Fruit fly (Drosophila melanogaster) whole organism, embryonic: Measurements from ENCODE around the gene HBS1.

Source experiments
- Ada2b ChIP-seq: fragments of 200-800 bp; sonication (Bioruptor generic); IDR thresholded peaks from 2 replicates; pipeline ENCODE4 v1.3.6; 2022; ENCODE audit warnings: missing biosample characterization, missing genetic modification characterization
- Bdp1 ChIP-seq: fragments of 200-800 bp; sonication (Bioruptor generic); optimal IDR thresholded peaks from 3 replicates; lab custom pipeline; 2016; ENCODE audit warnings: missing biosample characterization, missing genetic modification characterization
- CG10274 ChIP-seq: fragments of 200-800 bp; sonication (Bioruptor generic); optimal IDR thresholded peaks from 3 replicates; lab custom pipeline; 2017; ENCODE audit warnings: missing biosample characterization, mild to moderate bottlenecking, missing genetic modification characterization
- CG11560 ChIP-seq: fragments of 200-800 bp; sonication (Bioruptor generic); IDR thresholded peaks from 3 replicates; pipeline ENCODE4 v1.3.6; 2022; ENCODE audit warnings: missing biosample characterization, missing genetic modification characterization
- CG12104 ChIP-seq: fragments of 200-800 bp; sonication (Bioruptor generic); optimal IDR thresholded peaks from 3 replicates; lab custom pipeline; 2016; ENCODE audit warnings: missing biosample characterization, missing genetic modification characterization
- CG13624 ChIP-seq: fragments of 200-800 bp; sonication (Bioruptor generic); optimal IDR thresholded peaks from 2 replicates; lab custom pipeline; 2016; ENCODE audit warnings: missing biosample characterization, missing genetic modification characterization
- CG17612 ChIP-seq: fragments of 200-800 bp; sonication (Bioruptor generic); IDR thresholded peaks from 2 replicates; pipeline ENCODE4 v1.3.6; 2022; ENCODE audit warnings: missing biosample characterization, missing genetic modification characterization
- CG18262 ChIP-seq: fragments of 200-800 bp; optimal IDR thresholded peaks from 3 replicates; lab custom pipeline; 2019; ENCODE audit warnings: missing biosample characterization, mild to moderate bottlenecking, missing genetic modification characterization, moderate library complexity
- CG18619 ChIP-seq: fragments of 200-800 bp; sonication (Bioruptor generic); optimal IDR thresholded peaks from 3 replicates; lab custom pipeline; 2017; ENCODE audit warnings: missing biosample characterization, mild to moderate bottlenecking, missing genetic modification characterization
- CG32532 ChIP-seq: fragments of 200-800 bp; sonication (Bioruptor generic); IDR thresholded peaks from 2 replicates; pipeline ENCODE4 v1.3.6; 2022; ENCODE audit warnings: missing biosample characterization, missing genetic modification characterization
- CG4282 ChIP-seq: fragments of 200-800 bp; sonication (Bioruptor generic); optimal IDR thresholded peaks from 2 replicates; lab custom pipeline; 2016; ENCODE audit warnings: missing biosample characterization, missing genetic modification characterization
- CG4404 ChIP-seq: fragments of 200-800 bp; sonication (Bioruptor generic); IDR thresholded peaks from 2 replicates; pipeline ENCODE4 v1.3.6; 2022; ENCODE audit warnings: missing biosample characterization, missing genetic modification characterization
- CG4820 ChIP-seq: fragments of 200-800 bp; sonication (Bioruptor generic); optimal IDR thresholded peaks from 3 replicates; lab custom pipeline; 2016; ENCODE audit warnings: missing biosample characterization, missing genetic modification characterization
- CG4854 ChIP-seq: fragments of 200-800 bp; sonication (Bioruptor generic); optimal IDR thresholded peaks from 2 replicates; lab custom pipeline; 2016; ENCODE audit warnings: missing biosample characterization, missing genetic modification characterization, inconsistent platforms
- CG8281 ChIP-seq: fragments of 200-800 bp; sonication (Bioruptor generic); optimal IDR thresholded peaks from 2 replicates; lab custom pipeline; 2018; ENCODE audit warnings: missing biosample characterization, mild to moderate bottlenecking, missing genetic modification characterization, moderate library complexity
- CG8290 ChIP-seq, 3 experiments: fragments of 200-800 bp; sonication (Bioruptor generic); optimal IDR thresholded peaks; 2 replicates each; lab custom pipeline; 2016 to 2019; ENCODE audit warnings: missing biosample characterization in 3 of 3, missing genetic modification characterization in 3 of 3, mild to moderate bottlenecking in 2 of 3, moderate library complexity in 1 of 3
- CG9215 ChIP-seq: fragments of 200-800 bp; sonication (Bioruptor generic); IDR thresholded peaks from 2 replicates; pipeline ENCODE4 v1.3.6; 2022; ENCODE audit warnings: missing biosample characterization, missing genetic modification characterization
- CG9727 ChIP-seq: fragments of 200-800 bp; sonication (Bioruptor generic); optimal IDR thresholded peaks from 3 replicates; lab custom pipeline; 2017; ENCODE audit warnings: missing biosample characterization, mild to moderate bottlenecking, missing genetic modification characterization
- Camta ChIP-seq: fragments of 200-800 bp; sonication (Bioruptor generic); optimal IDR thresholded peaks from 2 replicates; lab custom pipeline; 2016; ENCODE audit warnings: missing biosample characterization, missing genetic modification characterization
- D ChIP-seq, 2 experiments: fragments of 200-800 bp in 1 of 2; fragments of >200 bp in 1 of 2; sonication (Bioruptor generic) in 1 of 2; optimal IDR thresholded peaks; 2 replicates in 1 of 2; 3 replicates in 1 of 2; lab custom pipeline; 2017; ENCODE audit warnings: mild to moderate bottlenecking in 1 of 2, missing biosample characterization in 1 of 2, missing genetic modification characterization in 1 of 2, missing genetic modification reagents in 1 of 2
- Doc3 ChIP-seq: fragments of 200-800 bp; sonication (Bioruptor generic); IDR thresholded peaks from 3 replicates; pipeline ENCODE4 v1.3.6; 2022; ENCODE audit warnings: missing biosample characterization, missing genetic modification characterization; ENCODE audit not compliant: partially characterized antibody
- Eip74EF ChIP-seq, 2 experiments: fragments of 200-800 bp in 1 of 2; fragments of >200 bp in 1 of 2; sonication (Bioruptor generic) in 1 of 2; optimal IDR thresholded peaks; 2 replicates each; lab custom pipeline; 2017 to 2019; ENCODE audit warnings: missing biosample characterization in 2 of 2, missing genetic modification characterization in 2 of 2, mild to moderate bottlenecking in 1 of 2, moderate library complexity in 1 of 2
- Fer2 ChIP-seq: fragments of 200-800 bp; sonication (Bioruptor generic); optimal IDR thresholded peaks from 2 replicates; lab custom pipeline; 2018; ENCODE audit warnings: missing biosample characterization, mild to moderate bottlenecking, missing genetic modification characterization, moderate library complexity
- Jarid2 ChIP-seq: fragments of 200-800 bp; sonication (Bioruptor generic); optimal IDR thresholded peaks from 3 replicates; lab custom pipeline; 2017; ENCODE audit warnings: mild to moderate bottlenecking, missing biosample characterization, missing genetic modification reagents, missing genetic modification characterization
- Rx ChIP-seq: fragments of 200-800 bp; sonication (Bioruptor generic); IDR thresholded peaks from 2 replicates; pipeline ENCODE4 v1.3.6; 2022; ENCODE audit warnings: missing biosample characterization, missing genetic modification characterization
- Sox102F ChIP-seq: fragments of 200-800 bp; sonication (Bioruptor generic); optimal IDR thresholded peaks from 2 replicates; lab custom pipeline; 2018; ENCODE audit warnings: missing biosample characterization, mild to moderate bottlenecking, missing genetic modification characterization, moderate library complexity
- Xbp1 ChIP-seq: fragments of 200-800 bp; sonication (Bioruptor generic); optimal IDR thresholded peaks from 3 replicates; lab custom pipeline; 2016; ENCODE audit warnings: missing biosample characterization, mild to moderate bottlenecking, missing genetic modification characterization
- YL-1 ChIP-seq: fragments of 200-800 bp; sonication (Bioruptor generic); optimal IDR thresholded peaks from 3 replicates; lab custom pipeline; 2017; ENCODE audit warnings: missing biosample characterization, mild to moderate bottlenecking, missing genetic modification characterization
- ac ChIP-seq: fragments of 200-800 bp; sonication (Bioruptor generic); optimal IDR thresholded peaks from 3 replicates; lab custom pipeline; 2017; ENCODE audit warnings: missing biosample characterization, mild to moderate bottlenecking, missing genetic modification characterization
- al ChIP-seq: fragments of 200-800 bp; sonication (Bioruptor generic); IDR thresholded peaks from 2 replicates; pipeline ENCODE4 v1.3.6; 2022; ENCODE audit warnings: missing biosample characterization, missing genetic modification characterization
- aop ChIP-seq: fragments of 200-800 bp; sonication (Bioruptor generic); IDR thresholded peaks from 2 replicates; pipeline ENCODE4 v1.3.6; 2022; ENCODE audit warnings: missing biosample characterization, missing genetic modification characterization
- ash1 ChIP-seq: fragments of 200-800 bp; sonication (Bioruptor generic); optimal IDR thresholded peaks from 2 replicates; lab custom pipeline; 2018; ENCODE audit warnings: missing biosample characterization, mild to moderate bottlenecking, missing genetic modification characterization
- bbx ChIP-seq: fragments of 200-800 bp; sonication (Bioruptor generic); IDR thresholded peaks from 2 replicates; pipeline ENCODE4 v1.3.6; 2022; ENCODE audit warnings: missing biosample characterization, missing genetic modification characterization; ENCODE audit not compliant: partially characterized antibody
- cas ChIP-seq: fragments of 200-800 bp; sonication (Bioruptor generic); IDR thresholded peaks from 2 replicates; pipeline ENCODE4 v1.3.6; 2022; ENCODE audit warnings: missing biosample characterization, missing genetic modification characterization
- dan ChIP-seq: fragments of 200-800 bp; sonication (Bioruptor generic); IDR thresholded peaks from 2 replicates; pipeline ENCODE4 v1.3.6; 2022; ENCODE audit warnings: missing biosample characterization, missing genetic modification characterization
- dimm ChIP-seq: fragments of 200-800 bp; sonication (Bioruptor generic); IDR thresholded peaks from 2 replicates; pipeline ENCODE4 v1.3.6; 2022; ENCODE audit warnings: missing biosample characterization, missing genetic modification characterization
- dm ChIP-seq: fragments of 200-800 bp; sonication (Bioruptor generic); optimal IDR thresholded peaks from 3 replicates; lab custom pipeline; 2016; ENCODE audit warnings: missing biosample characterization, missing genetic modification characterization
- en ChIP-seq: fragments of 200-800 bp; sonication (Bioruptor generic); optimal IDR thresholded peaks from 2 replicates; lab custom pipeline; 2016; ENCODE audit warnings: missing biosample characterization, missing genetic modification characterization
- gfzf ChIP-seq: fragments of 200-800 bp; sonication (Bioruptor generic); optimal IDR thresholded peaks from 2 replicates; lab custom pipeline; 2016; ENCODE audit warnings: missing biosample characterization, mild to moderate bottlenecking, missing genetic modification characterization, moderate library complexity
- lov ChIP-seq, 2 experiments: fragments of 200-800 bp in 1 of 2; fragments of >200 bp in 1 of 2; sonication (Bioruptor generic) in 1 of 2; IDR thresholded peaks in 1 of 2; optimal IDR thresholded peaks in 1 of 2; 2 replicates in 1 of 2; 3 replicates in 1 of 2; pipeline versions ENCODE4 v1.3.6 to Lab custom; 2017 to 2022; ENCODE audit warnings: missing biosample characterization in 1 of 2, missing genetic modification characterization in 1 of 2
- mld ChIP-seq: fragments of 200-800 bp; sonication (Bioruptor generic); IDR thresholded peaks from 3 replicates; pipeline ENCODE4 v1.3.6; 2022; ENCODE audit warnings: missing biosample characterization, missing genetic modification characterization; ENCODE audit not compliant: partially characterized antibody
- phol ChIP-seq: fragments of 200-800 bp; sonication (Bioruptor generic); optimal IDR thresholded peaks from 3 replicates; lab custom pipeline; 2018; ENCODE audit warnings: missing biosample characterization, mild to moderate bottlenecking, missing genetic modification characterization, moderate library complexity
- run ChIP-seq: fragments of 200-800 bp; sonication (Bioruptor generic); optimal IDR thresholded peaks from 3 replicates; lab custom pipeline; 2018; ENCODE audit warnings: missing biosample characterization, mild to moderate bottlenecking, missing genetic modification characterization
- sens-2 ChIP-seq: fragments of 200-800 bp; sonication (Bioruptor generic); IDR thresholded peaks from 2 replicates; pipeline ENCODE4 v1.3.6; 2022; ENCODE audit warnings: missing biosample characterization, missing genetic modification characterization
- sima ChIP-seq: fragments of 200-800 bp; sonication (Bioruptor generic); optimal IDR thresholded peaks from 2 replicates; lab custom pipeline; 2016; ENCODE audit warnings: missing biosample characterization, missing genetic modification characterization
- slbo ChIP-seq: fragments of 200-800 bp; sonication (Bioruptor generic); IDR thresholded peaks from 2 replicates; pipeline ENCODE4 v1.3.6; 2022; ENCODE audit warnings: missing biosample characterization, missing genetic modification characterization
- slp2 ChIP-seq: fragments of 200-800 bp; sonication (Bioruptor generic); optimal IDR thresholded peaks from 2 replicates; lab custom pipeline; 2016; ENCODE audit warnings: missing biosample characterization, missing genetic modification characterization
- ttk ChIP-seq: fragments of 200-800 bp; sonication (Bioruptor generic); IDR thresholded peaks from 2 replicates; pipeline ENCODE4 v2.1.2; 2022; ENCODE audit warnings: missing biosample characterization, missing genetic modification characterization
- z ChIP-seq: fragments of 200-800 bp; sonication (Bioruptor generic); IDR thresholded peaks from 3 replicates; pipeline ENCODE4 v1.3.6; 2022; ENCODE audit warnings: missing biosample characterization, missing genetic modification characterization

Gene HBS1

DNA sequence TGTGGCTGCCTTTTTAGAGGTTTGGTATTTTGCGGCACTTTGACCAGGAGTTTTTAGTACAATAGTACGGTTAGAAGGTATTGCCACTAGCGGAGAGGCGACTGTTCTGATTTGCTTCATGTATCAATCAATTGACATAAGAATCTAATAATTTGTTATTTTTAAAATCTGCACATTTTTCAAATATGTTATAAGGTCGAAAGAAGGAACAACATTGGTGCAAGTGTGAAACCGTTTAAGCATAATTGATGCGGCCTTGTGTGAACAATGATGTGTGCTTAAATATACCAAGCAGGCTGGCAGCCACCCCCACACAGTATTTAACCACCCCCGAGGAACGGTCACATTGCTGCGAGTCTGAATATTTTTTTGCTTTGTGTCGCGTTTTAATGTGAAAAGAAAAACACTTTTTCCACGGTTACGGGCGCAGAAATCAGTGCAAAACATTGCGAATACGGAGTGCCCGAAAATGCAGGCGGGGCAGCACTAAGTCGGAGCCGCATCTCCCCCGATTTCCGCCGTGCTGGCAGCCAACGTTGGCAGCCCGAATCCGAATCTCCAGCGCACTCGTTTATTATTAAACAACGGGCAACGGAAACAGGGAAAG is at the start of gene HBS1, which contains the start of gene CG12025 (continued):
- no peak for TF ChIP-seq dan (GFP tag; lab: Robert Waterston, UW)
- TF ChIP-seq CG8281, result no peak
- peak; percentile 71 for TF ChIP-seq CG9215 (GFP tag; lab: Robert Waterston, UW)
- TF ChIP-seq Sox102F (GFP tag; lab: Kevin White, UChicago), result peak; percentile 46
- TF ChIP-seq al (GFP tag; lab: Robert Waterston, UW), result peak; percentile 51
- TF ChIP-seq CG9727 (GFP tag; lab: Kevin White, UChicago), result peak; percentile 49
- TF ChIP-seq Bdp1 (GFP tag; lab: Kevin White, UChicago), result peak; percentile 40
- TF ChIP-seq slp2 (GFP tag; lab: Kevin White, UChicago), result peak; percentile 38
- TF ChIP-seq CG4820 (GFP tag; lab: Kevin White, UChicago), result peak; percentile 40
- TF ChIP-seq CG8290 (GFP tag; optimal IDR thresholded peaks at IDR 0.05; lab: Kevin White, UChicago), result peak; percentile 76
- TF ChIP-seq CG8290 (tag; optimal IDR thresholded peaks at IDR 0.05; lab: Kevin White, UChicago), result no peak
- no peak for TF ChIP-seq dimm (GFP tag; lab: Robert Waterston, UW)
- peak; percentile 67 for TF ChIP-seq CG13624 (GFP tag; lab: Kevin White, UChicago)
- peak; percentile 80 for TF ChIP-seq phol (tag; lab: Kevin White, UChicago)
- peak; percentile 45 for TF ChIP-seq CG18262
- TF ChIP-seq CG4854 (GFP tag; lab: Kevin White, UChicago), result no peak
- TF ChIP-seq CG4282 (GFP tag; lab: Kevin White, UChicago), result no peak
- TF ChIP-seq Jarid2 (GFP tag; lab: Kevin White, UChicago), result no peak
- TF ChIP-seq D (optimal IDR thresholded peaks at IDR 0.05; lab: Kevin White, UChicago), result no peak
- TF ChIP-seq D (GFP tag; optimal IDR thresholded peaks at IDR 0.05; lab: Kevin White, UChicago), result peak; percentile 9
- TF ChIP-seq Fer2 (tag; lab: Kevin White, UChicago), result peak; percentile 32
- peak; percentile 31; the same call in 1 of the 2 replicates for TF ChIP-seq CG32532 (GFP tag; lab: Robert Waterston, UW)
- TF ChIP-seq ac (GFP tag; lab: Kevin White, UChicago), result no peak
- TF ChIP-seq en, result no peak
- peak; percentile 74 for TF ChIP-seq CG4404 (GFP tag; lab: Robert Waterston, UW)
- peak; percentile 96 for TF ChIP-seq gfzf (GFP tag; lab: Kevin White, UChicago)
- TF ChIP-seq Camta (GFP tag; lab: Kevin White, UChicago), result peak; percentile 40
- TF ChIP-seq ttk (GFP tag; lab: Robert Waterston, UW), result no peak
- no peak for TF ChIP-seq aop
- peak; percentile 83 for TF ChIP-seq slbo (GFP tag; lab: Robert Waterston, UW)
- TF ChIP-seq YL-1 (GFP tag; lab: Kevin White, UChicago), result peak; percentile 83
- no peak for TF ChIP-seq ash1
- no peak for TF ChIP-seq Eip74EF (GFP tag; optimal IDR thresholded peaks at IDR 0.05; lab: Kevin White, UChicago)
- no peak for TF ChIP-seq bbx (GFP tag; lab: Robert Waterston, UW)
- no peak for TF ChIP-seq CG12104 (GFP tag; lab: Kevin White, UChicago)
- TF ChIP-seq Doc3 (GFP tag; lab: Robert Waterston, UW), result no peak
- no peak for TF ChIP-seq CG17612 (GFP tag; lab: Robert Waterston, UW)
- no peak for TF ChIP-seq z (GFP tag; lab: Robert Waterston, UW)
- no peak for TF ChIP-seq CG11560
- TF ChIP-seq Xbp1 (GFP tag; lab: Kevin White, UChicago), result peak; percentile 76
- TF ChIP-seq CG10274 (GFP tag; lab: Kevin White, UChicago), result no peak
- no peak for TF ChIP-seq sima
- no peak for TF ChIP-seq run (tag; lab: Kevin White, UChicago)
- peak; percentile 60 for TF ChIP-seq dm
- TF ChIP-seq lov (optimal IDR thresholded peaks at IDR 0.05; lab: Kevin White, UChicago), result no peak
- no peak for TF ChIP-seq lov (GFP tag; IDR thresholded peaks at IDR 0.05; lab: Robert Waterston, UW)
- 0 out of 2 replicates have a peak, but pooled peaks have one; percentile 41 for TF ChIP-seq Ada2b (GFP tag; lab: Robert Waterston, UW)
- TF ChIP-seq CG18619, result peak; percentile 44
- TF ChIP-seq mld (GFP tag; lab: Robert Waterston, UW), result no peak
- no peak for TF ChIP-seq Rx (GFP tag; lab: Robert Waterston, UW)
- TF ChIP-seq cas (GFP tag; lab: Robert Waterston, UW), result 0 out of 2 replicates have a peak, but pooled peaks have one; percentile 26
- TF ChIP-seq sens-2, result no peak
